Fruit fly (Drosophila melanogaster): ENCODE measurements around the gene CG12236.

Gene CG12236

DNA sequence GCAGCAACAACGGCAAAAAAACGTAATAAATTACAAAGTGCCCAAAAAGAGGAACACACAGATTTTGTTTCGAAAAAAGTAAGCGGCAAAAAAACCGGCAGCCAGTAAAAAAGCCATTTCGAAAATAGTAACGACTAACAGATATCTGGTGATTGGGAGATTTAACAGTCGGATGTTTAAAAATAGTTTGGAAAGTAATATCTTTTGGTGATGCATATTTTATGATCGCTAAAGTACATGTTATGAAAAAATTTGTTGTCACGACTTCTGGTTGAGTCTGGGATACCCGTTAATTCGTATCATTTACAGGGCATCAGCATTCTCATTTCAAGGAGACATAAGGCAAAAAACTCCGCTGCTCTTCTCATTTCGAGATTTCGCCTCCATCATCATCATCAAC, 15.2 kb downstream of the CG12236 start (continued):
- no peak for TF ChIP-seq Vsx1 (GFP tag; optimal IDR thresholded peaks at IDR 0.05)
- TF ChIP-seq HLH3B (GFP tag; IDR thresholded peaks at IDR 0.05), result peak; percentile 42; the same call in 1 of the 2 replicates
- TF ChIP-seq Atf3 (GFP tag; optimal IDR thresholded peaks at IDR 0.05), result no peak
- no peak for TF ChIP-seq CG15073 (GFP tag; optimal IDR thresholded peaks at IDR 0.05)
- TF ChIP-seq zen (tag; optimal IDR thresholded peaks at IDR 0.05), result no peak
- TF ChIP-seq abd-A (tag; optimal IDR thresholded peaks at IDR 0.05), result no peak
- TF ChIP-seq Xbp1 (GFP tag; optimal IDR thresholded peaks at IDR 0.05), result peak; percentile 35
- no peak for TF ChIP-seq CG17385 (GFP tag; optimal IDR thresholded peaks at IDR 0.05)
- TF ChIP-seq danr (GFP tag; IDR thresholded peaks at IDR 0.05), result no peak
- no peak for TF ChIP-seq run (tag; optimal IDR thresholded peaks at IDR 0.05)
- TF ChIP-seq CG6683 (GFP tag; optimal IDR thresholded peaks at IDR 0.05), result no peak
- no peak for TF ChIP-seq Asciz (GFP tag; optimal IDR thresholded peaks at IDR 0.05)
- no peak for TF ChIP-seq ara (GFP tag; IDR thresholded peaks at IDR 0.05)
- TF ChIP-seq Hr39 (optimal IDR thresholded peaks at IDR 0.05), result no peak
- TF ChIP-seq dimm (GFP tag; IDR thresholded peaks at IDR 0.05), result no peak
- no peak for TF ChIP-seq CG12659 (GFP tag; optimal IDR thresholded peaks at IDR 0.05)
- peak; percentile 20 for TF ChIP-seq CG2678 (tag; optimal IDR thresholded peaks at IDR 0.05)
- TF ChIP-seq CG17612 (GFP tag; IDR thresholded peaks at IDR 0.05), result no peak
- TF ChIP-seq CG11504 (tag; optimal IDR thresholded peaks at IDR 0.05), result peak; percentile 43
- TF ChIP-seq PHDP (tag; optimal IDR thresholded peaks at IDR 0.05), result peak; percentile 13
- no peak for TF ChIP-seq Dbx (GFP tag; IDR thresholded peaks at IDR 0.05)
- 0 out of 3 replicates have a peak, but pooled peaks have one; percentile 13 for TF ChIP-seq CG17361 (GFP tag; IDR thresholded peaks at IDR 0.05)
- TF ChIP-seq Nf-YB (GFP tag; optimal IDR thresholded peaks at IDR 0.05), result no peak
- TF ChIP-seq sisA (GFP tag; IDR thresholded peaks at IDR 0.05), result peak; percentile 55
- no peak for TF ChIP-seq Max (GFP tag; optimal IDR thresholded peaks at IDR 0.05)
- peak; percentile 54; the same call in 1 of the 2 replicates for TF ChIP-seq Atf6 (GFP tag; IDR thresholded peaks at IDR 0.05)
- no peak for TF ChIP-seq CG2889 (GFP tag; IDR thresholded peaks at IDR 0.05)
- TF ChIP-seq HLH54F (GFP tag; optimal IDR thresholded peaks at IDR 0.05), result no peak
- peak; percentile 27 for TF ChIP-seq lab (GFP tag; optimal IDR thresholded peaks at IDR 0.05)
- no peak for TF ChIP-seq bab2 (GFP tag; optimal IDR thresholded peaks at IDR 0.05)
- no peak for TF ChIP-seq CG8089 (GFP tag; optimal IDR thresholded peaks at IDR 0.05)
- peak; percentile 48 for TF ChIP-seq CG2712 (tag; optimal IDR thresholded peaks at IDR 0.05)
- peak; percentile 33; the same call in 1 of the 3 replicates for TF ChIP-seq CG16813 (GFP tag; IDR thresholded peaks at IDR 0.05; ENCODE audit: partially characterized antibody)
- no peak for TF ChIP-seq pfk (GFP tag; optimal IDR thresholded peaks at IDR 0.05)
- peak; percentile 32 for TF ChIP-seq lbe (GFP tag; optimal IDR thresholded peaks at IDR 0.05)
- no peak for TF ChIP-seq GATAe (GFP tag; conservative IDR thresholded peaks at IDR 0.05)
- TF ChIP-seq CG8388 (GFP tag; optimal IDR thresholded peaks at IDR 0.05), result no peak
- 0 out of 3 replicates have a peak, but pooled peaks have one; percentile 21 for TF ChIP-seq Optix (GFP tag; IDR thresholded peaks at IDR 0.05)
- TF ChIP-seq repo (GFP tag; optimal IDR thresholded peaks at IDR 0.05), result no peak
- TF ChIP-seq BtbVII (GFP tag; optimal IDR thresholded peaks at IDR 0.05), result no peak
- no peak for TF ChIP-seq CG3163 (GFP tag; optimal IDR thresholded peaks at IDR 0.05)
- TF ChIP-seq CG8290 (GFP tag; optimal IDR thresholded peaks at IDR 0.05), result no peak
- peak in 1 of 2 experiments; percentile 29 for TF ChIP-seq CG8290 (tag; optimal IDR thresholded peaks at IDR 0.05)
- no peak for TF ChIP-seq CG43689 (GFP tag; IDR thresholded peaks at IDR 0.05)
- peak in 1 of 2 experiments; percentile 1 for TF ChIP-seq chif (GFP tag; optimal IDR thresholded peaks at IDR 0.05)
- no peak for TF ChIP-seq CG6254 (GFP tag; optimal IDR thresholded peaks at IDR 0.05)
- TF ChIP-seq CG14860 (GFP tag; IDR thresholded peaks at IDR 0.05; ENCODE audit: partially characterized antibody), result no peak
- no peak for TF ChIP-seq sens-2 (GFP tag; IDR thresholded peaks at IDR 0.05)
- no peak for TF ChIP-seq Hmx (GFP tag; optimal IDR thresholded peaks at IDR 0.05)
- TF ChIP-seq E2f2 (GFP tag; IDR thresholded peaks at IDR 0.05), result no peak
- no peak for TF ChIP-seq crol (GFP tag; IDR thresholded peaks at IDR 0.05)
- no peak for TF ChIP-seq org-1 (GFP tag; optimal IDR thresholded peaks at IDR 0.05)

Measured in whole organism, embryonic.